Worm (Caenorhabditis elegans) whole organism, young adult: Measurements from ENCODE around the gene ceh-21.

Experiments used
- B0261.1 ChIP-seq: sonication (generic microtip); optimal IDR thresholded peaks from 2 replicates; lab custom pipeline; 2016; ENCODE audit warnings: mild to moderate bottlenecking, missing genetic modification characterization, moderate library complexity, missing compliant biosample characterization
- C06A6.2 ChIP-seq: fragments of 200-800 bp; sonication (Bioruptor generic); conservative IDR thresholded peaks from 2 replicates; pipeline ENCODE4 v1.3.6; 2022; ENCODE audit warnings: missing genetic modification characterization, missing compliant biosample characterization
- C17E4.6 ChIP-seq: fragments of 200-800 bp; sonication (Bioruptor generic); IDR thresholded peaks from 2 replicates; pipeline ENCODE4 v1.3.6; 2022; ENCODE audit warnings: missing genetic modification reagents, missing genetic modification characterization, missing compliant biosample characterization
- F55B11.4 ChIP-seq: sonication (generic microtip); optimal IDR thresholded peaks from 2 replicates; lab custom pipeline; 2016; ENCODE audit warnings: missing compliant biosample characterization, missing genetic modification characterization, borderline replicate concordance; ENCODE audit not compliant: insufficient read depth
- K11D2.4 ChIP-seq: fragments of 200-800 bp; sonication (Bioruptor generic); IDR thresholded peaks from 2 replicates; pipeline ENCODE4 v1.3.6; 2022; ENCODE audit warnings: missing genetic modification reagents, missing genetic modification characterization, missing compliant biosample characterization
- T07F8.4 ChIP-seq: sonication (generic microtip); optimal IDR thresholded peaks from 2 replicates; lab custom pipeline; 2016; ENCODE audit warnings: mild to moderate bottlenecking, missing genetic modification characterization, moderate library complexity, missing compliant biosample characterization
- Y53F4B.3 ChIP-seq: fragments of 200-800 bp; sonication (Bioruptor generic); IDR thresholded peaks from 2 replicates; pipeline ENCODE4 v1.3.6; 2022; ENCODE audit warnings: missing genetic modification reagents, missing genetic modification characterization, missing compliant biosample characterization
- Y95B8A.8 ChIP-seq: fragments of 200-800 bp; sonication (Bioruptor generic); IDR thresholded peaks from 2 replicates; pipeline ENCODE4 v1.3.6; 2022; ENCODE audit warnings: missing genetic modification reagents, missing genetic modification characterization, missing compliant biosample characterization
- ZK185.1 ChIP-seq: sonication (generic microtip); optimal IDR thresholded peaks from 2 replicates; lab custom pipeline; 2016; ENCODE audit warnings: mild to moderate bottlenecking, missing genetic modification characterization, missing compliant biosample characterization; ENCODE audit not compliant: poor library complexity, severe bottlenecking
- akir-1 ChIP-seq: fragments of 200-800 bp; sonication (Bioruptor generic); optimal IDR thresholded peaks from 2 replicates; lab custom pipeline; 2018; ENCODE audit warnings: mild to moderate bottlenecking, missing genetic modification characterization, moderate library complexity, missing compliant biosample characterization
- aptf-2 ChIP-seq: fragments of 200-800 bp; sonication (Bioruptor generic); conservative IDR thresholded peaks from 2 replicates; pipeline ENCODE4 v1.3.6; 2022; ENCODE audit warnings: missing genetic modification reagents, missing genetic modification characterization, missing compliant biosample characterization
- attf-3 ChIP-seq: fragments of 200-800 bp; sonication (Bioruptor generic); conservative IDR thresholded peaks from 2 replicates; pipeline ENCODE4 v1.3.6; 2022; ENCODE audit warnings: missing genetic modification reagents, missing genetic modification characterization, missing compliant biosample characterization
- ccch-3 ChIP-seq: fragments of 200-800 bp; sonication (Bioruptor generic); optimal IDR thresholded peaks from 2 replicates; lab custom pipeline; 2018; ENCODE audit warnings: mild to moderate bottlenecking, missing genetic modification characterization, missing compliant biosample characterization
- cebp-1 ChIP-seq, 2 experiments: fragments of 200-800 bp in 1 of 2; sonication (Bioruptor generic) in 1 of 2; sonication (generic microtip) in 1 of 2; IDR thresholded peaks in 1 of 2; optimal IDR thresholded peaks in 1 of 2; 2 replicates each; pipeline versions ENCODE4 v1.3.6 to Lab custom; 2017 to 2022; ENCODE audit warnings: missing compliant biosample characterization in 2 of 2, missing genetic modification characterization in 2 of 2, mild to moderate bottlenecking in 1 of 2, missing genetic modification reagents in 1 of 2, moderate library complexity in 1 of 2
- cebp-2 ChIP-seq: fragments of 200-800 bp; sonication (Bioruptor generic); IDR thresholded peaks from 2 replicates; pipeline ENCODE4 v1.3.6; 2022; ENCODE audit warnings: missing genetic modification characterization, missing compliant biosample characterization
- ceh-91 ChIP-seq: fragments of 200-800 bp; sonication (Bioruptor generic); IDR thresholded peaks from 2 replicates; pipeline ENCODE4 v1.3.6; 2022; ENCODE audit warnings: missing genetic modification reagents, missing genetic modification characterization, missing compliant biosample characterization
- die-1 ChIP-seq: sonication (generic microtip); optimal IDR thresholded peaks from 2 replicates; lab custom pipeline; 2016; ENCODE audit warnings: missing genotype, mild to moderate bottlenecking, missing genetic modification characterization, missing compliant biosample characterization
- efl-1 ChIP-seq: fragments of 150-350 bp; optimal IDR thresholded peaks from 2 replicates; lab custom pipeline; 2014; ENCODE audit warnings: missing biosample characterization, missing genetic modification reagents, missing genetic modification characterization
- egl-18 ChIP-seq: fragments of 200-800 bp; sonication (Bioruptor generic); IDR thresholded peaks from 2 replicates; pipeline ENCODE4 v1.3.6; 2022; ENCODE audit warnings: missing genetic modification reagents, missing genetic modification characterization, missing compliant biosample characterization
- lin-26 ChIP-seq: fragments of 200-800 bp; sonication (Bioruptor generic); IDR thresholded peaks from 2 replicates; pipeline ENCODE4 v1.3.6; 2022; ENCODE audit warnings: missing genetic modification reagents, missing genetic modification characterization, missing compliant biosample characterization
- madf-10 ChIP-seq: sonication (generic microtip); optimal IDR thresholded peaks from 2 replicates; lab custom pipeline; 2016; ENCODE audit warnings: mild to moderate bottlenecking, missing genetic modification characterization, missing compliant biosample characterization
- madf-3 ChIP-seq: fragments of 200-800 bp; sonication (Bioruptor generic); IDR thresholded peaks from 2 replicates; pipeline ENCODE4 v1.3.6; 2022; ENCODE audit warnings: missing genetic modification reagents, missing genetic modification characterization, missing compliant biosample characterization
- madf-8 ChIP-seq: fragments of 200-800 bp; sonication (Bioruptor generic); conservative IDR thresholded peaks from 2 replicates; pipeline ENCODE4 v1.3.6; 2022; ENCODE audit warnings: missing genetic modification reagents, missing genetic modification characterization, missing compliant biosample characterization
- mel-28 ChIP-seq: sonication (generic microtip); optimal IDR thresholded peaks from 2 replicates; lab custom pipeline; 2016; ENCODE audit warnings: borderline replicate concordance, mild to moderate bottlenecking, missing genetic modification characterization, missing compliant biosample characterization
- nhr-120 ChIP-seq: fragments of 200-800 bp; sonication (Bioruptor generic); IDR thresholded peaks from 2 replicates; pipeline ENCODE4 v1.3.6; 2022; ENCODE audit warnings: missing genetic modification characterization, missing compliant biosample characterization
- nhr-80 ChIP-seq: sonication (generic microtip); optimal IDR thresholded peaks from 2 replicates; lab custom pipeline; 2016; ENCODE audit warnings: missing genetic modification characterization, missing compliant biosample characterization
- pbrm-1 ChIP-seq: fragments of 200-800 bp; sonication (Bioruptor generic); IDR thresholded peaks from 2 replicates; pipeline ENCODE4 v1.3.6; 2022; ENCODE audit warnings: missing genetic modification reagents, missing genetic modification characterization, missing compliant biosample characterization
- rec-8 ChIP-seq, 2 experiments: sonication (generic microtip); optimal IDR thresholded peaks; 2 replicates each; lab custom pipeline; 2016; ENCODE audit warnings: mild to moderate bottlenecking in 2 of 2, missing genetic modification characterization in 2 of 2, missing genetic modification reagents in 2 of 2, missing genotype in 2 of 2, missing biosample characterization in 1 of 2, missing compliant biosample characterization in 1 of 2, moderate library complexity in 1 of 2
- snpc-3.4 ChIP-seq: sonication (generic microtip); optimal IDR thresholded peaks from 2 replicates; lab custom pipeline; 2017; ENCODE audit warnings: missing genetic modification characterization, mild to moderate bottlenecking, missing compliant biosample characterization, antibody characterized with exemption, moderate library complexity, missing genotype, missing genetic modification reagents
- somi-1 ChIP-seq: fragments of 200-800 bp; sonication (Bioruptor generic); optimal IDR thresholded peaks from 2 replicates; lab custom pipeline; 2018; ENCODE audit warnings: mild to moderate bottlenecking, missing genetic modification characterization, missing compliant biosample characterization
- tbx-9 ChIP-seq: sonication (generic microtip); optimal IDR thresholded peaks from 2 replicates; lab custom pipeline; 2016; ENCODE audit warnings: borderline replicate concordance, missing genetic modification characterization, inconsistent platforms, missing compliant biosample characterization
- xnd-1 ChIP-seq: sonication (generic microtip); optimal IDR thresholded peaks from 2 replicates; lab custom pipeline; 2016; ENCODE audit warnings: missing genotype, missing genetic modification reagents, missing genetic modification characterization, missing compliant biosample characterization
- ztf-22 ChIP-seq: fragments of 200-800 bp; sonication (Bioruptor generic); optimal IDR thresholded peaks from 2 replicates; lab custom pipeline; 2018; ENCODE audit warnings: mild to moderate bottlenecking, missing genetic modification characterization, moderate library complexity, missing compliant biosample characterization
- ztf-25 ChIP-seq: fragments of 200-800 bp; sonication (Bioruptor generic); IDR thresholded peaks from 2 replicates; pipeline ENCODE4 v1.3.6; 2022; ENCODE audit warnings: missing genetic modification reagents, missing genetic modification characterization, missing compliant biosample characterization
- ztf-3 ChIP-seq: fragments of 200-800 bp; sonication (Bioruptor generic); optimal IDR thresholded peaks from 2 replicates; lab custom pipeline; 2018; ENCODE audit warnings: mild to moderate bottlenecking, missing genetic modification characterization, missing compliant biosample characterization
- ztf-6 ChIP-seq: fragments of 200-800 bp; sonication (Bioruptor generic); IDR thresholded peaks from 2 replicates; pipeline ENCODE4 v1.3.6; 2022; ENCODE audit warnings: missing genetic modification reagents, missing genetic modification characterization, missing compliant biosample characterization

Gene ceh-21

ce11 chrX:1852636-1853035, at the start of gene ceh-21:
Gene ceh-21, minus strand, starts transcription at chrX:1852736.
- TF ChIP-seq Y95B8A.8: no peak
- TF ChIP-seq ccch-3: no peak
- TF ChIP-seq aptf-2 (GFP tag; lab: Robert Waterston, UW): no peak
- TF ChIP-seq K11D2.4 (GFP tag; lab: Robert Waterston, UW): no peak
- TF ChIP-seq ceh-91: no peak
- TF ChIP-seq madf-10 (tag; lab: Kevin White, UChicago): no peak
- no peak for TF ChIP-seq ztf-3
- no peak for TF ChIP-seq ztf-25 (GFP tag; lab: Robert Waterston, UW)
- no peak for TF ChIP-seq rec-8 (tag; optimal IDR thresholded peaks at IDR 0.05; lab: Kevin White, UChicago)

ce11 chrX:1901480-1901879, 48.9 kb upstream of the ceh-21 start:
- TF ChIP-seq die-1 (tag; lab: Kevin White, UChicago) (no peak), C06A6.2 (GFP tag; lab: Robert Waterston, UW) (no peak), nhr-80 (tag; lab: Kevin White, UChicago) (no peak), ztf-22 (no peak)

ce11 chrX:1897243-1897642, 44.7 kb upstream of the ceh-21 start, which contains the start of gene B0294.1:
Gene B0294.1, minus strand, starts transcription at chrX:1897343.
- no peak for TF ChIP-seq xnd-1 (tag; lab: Kevin White, UChicago)

ce11 chrX:1891887-1892286, 39.4 kb upstream of the ceh-21 start, which contains the start of gene B0294.3:
Gene B0294.3, plus strand, starts transcription at chrX:1892187.
- TF ChIP-seq T07F8.4 (tag; lab: Kevin White, UChicago): no peak
- no peak for TF ChIP-seq ZK185.1 (tag; lab: Kevin White, UChicago)
- no peak for TF ChIP-seq cebp-2
- no peak for TF ChIP-seq B0261.1 (tag; lab: Kevin White, UChicago)
- TF ChIP-seq madf-3 (GFP tag; lab: Robert Waterston, UW): no peak
- TF ChIP-seq efl-1 (GFP tag; lab: Kevin White, UChicago): no peak
- no peak for TF ChIP-seq lin-26
- TF ChIP-seq somi-1: no peak
- TF ChIP-seq, all 124 proteins: peak for 0

- TF ChIP-seq pbrm-1 (GFP tag; lab: Robert Waterston, UW) (no peak), attf-3 (GFP tag; lab: Robert Waterston, UW) (no peak), akir-1 (GFP tag; lab: Kevin White, UChicago) (no peak), nhr-120 (GFP tag; lab: Robert Waterston, UW) (no peak), madf-8 (GFP tag; lab: Robert Waterston, UW) (no peak), egl-18 (no peak), mel-28 (tag; lab: Kevin White, UChicago) (no peak), ztf-6 (GFP tag; lab: Robert Waterston, UW) (no peak), snpc-3.4 (no peak), tbx-9 (no peak), ccch-3 (no peak), C17E4.6 (GFP tag; lab: Robert Waterston, UW) (no peak), Y53F4B.3 (GFP tag; lab: Robert Waterston, UW) (no peak), cebp-1 (GFP tag; IDR thresholded peaks at IDR 0.05; lab: Robert Waterston, UW) (no peak), cebp-1 (tag; optimal IDR thresholded peaks at IDR 0.05; lab: Kevin White, UChicago) (no peak), F55B11.4 (no peak), C06A6.2 (GFP tag; lab: Robert Waterston, UW) (no peak)
Observed at ce11 chrX:1890817-1891216, 38.3 kb upstream of the ceh-21 start.
